Fruit fly (Drosophila melanogaster) whole organism, embryonic: ENCODE measurements around the gene CG8419.

Source experiments
- Atf-2 ChIP-seq: fragments of 200-800 bp; sonication (Bioruptor generic); optimal IDR thresholded peaks from 2 replicates; lab custom pipeline; 2016; ENCODE audit warnings: missing biosample characterization, missing genetic modification characterization
- C15 ChIP-seq: fragments of 200-800 bp; sonication (Bioruptor generic); IDR thresholded peaks from 3 replicates; pipeline ENCODE4 v1.3.6; 2022; ENCODE audit warnings: missing biosample characterization, missing genetic modification characterization
- CG10366 ChIP-seq: fragments of 200-800 bp; sonication (Bioruptor generic); IDR thresholded peaks from 2 replicates; pipeline ENCODE4 v1.3.6; 2022; ENCODE audit warnings: missing biosample characterization, missing genetic modification characterization
- CG10654 ChIP-seq: fragments of 200-800 bp; sonication (Bioruptor generic); optimal IDR thresholded peaks from 2 replicates; lab custom pipeline; 2016; ENCODE audit warnings: missing biosample characterization, missing genetic modification characterization
- CG11695 ChIP-seq: fragments of 200-800 bp; sonication (Bioruptor generic); IDR thresholded peaks from 3 replicates; pipeline ENCODE4 v1.3.6; 2022; ENCODE audit warnings: missing biosample characterization, missing genetic modification characterization
- CG13123 ChIP-seq: fragments of 200-800 bp; sonication (Bioruptor generic); optimal IDR thresholded peaks from 2 replicates; lab custom pipeline; 2016; ENCODE audit warnings: missing biosample characterization, missing genetic modification characterization
- CG14441 ChIP-seq: fragments of 200-800 bp; sonication (Bioruptor generic); IDR thresholded peaks from 2 replicates; pipeline ENCODE4 v1.3.6; 2022; ENCODE audit warnings: missing biosample characterization, missing genetic modification characterization
- CG14965 ChIP-seq: fragments of 200-800 bp; sonication (Bioruptor generic); optimal IDR thresholded peaks from 2 replicates; lab custom pipeline; 2016; ENCODE audit warnings: missing biosample characterization, missing genetic modification characterization, borderline replicate concordance
- CG15601 ChIP-seq: fragments of 200-800 bp; sonication (Bioruptor generic); optimal IDR thresholded peaks from 3 replicates; lab custom pipeline; 2019; ENCODE audit warnings: missing biosample characterization, mild to moderate bottlenecking, missing genetic modification characterization, moderate library complexity
- CG1602 ChIP-seq: fragments of 200-800 bp; sonication (Bioruptor generic); optimal IDR thresholded peaks from 3 replicates; lab custom pipeline; 2016; ENCODE audit warnings: missing biosample characterization, missing genetic modification characterization
- CG17568 ChIP-seq: fragments of 200-800 bp; sonication (Bioruptor generic); optimal IDR thresholded peaks from 2 replicates; lab custom pipeline; 2018; ENCODE audit warnings: missing biosample characterization, mild to moderate bottlenecking, missing genetic modification characterization, moderate library complexity
- CG17612 ChIP-seq: fragments of 200-800 bp; sonication (Bioruptor generic); IDR thresholded peaks from 2 replicates; pipeline ENCODE4 v1.3.6; 2022; ENCODE audit warnings: missing biosample characterization, missing genetic modification characterization
- CG1832 ChIP-seq: fragments of 200-800 bp; sonication (Bioruptor generic); optimal IDR thresholded peaks from 2 replicates; lab custom pipeline; 2017; ENCODE audit warnings: missing biosample characterization, mild to moderate bottlenecking, missing genetic modification characterization, inconsistent platforms
- CG18764 ChIP-seq: fragments of 200-800 bp; sonication (Bioruptor generic); optimal IDR thresholded peaks from 3 replicates; lab custom pipeline; 2016; ENCODE audit warnings: missing biosample characterization, missing genetic modification characterization
- CG33213 ChIP-seq: fragments of 200-800 bp; sonication (Bioruptor generic); optimal IDR thresholded peaks from 3 replicates; lab custom pipeline; 2016; ENCODE audit warnings: missing biosample characterization, missing genetic modification characterization
- CG3838 ChIP-seq: fragments of 200-800 bp; sonication (Bioruptor generic); optimal IDR thresholded peaks from 3 replicates; lab custom pipeline; 2016; ENCODE audit warnings: missing biosample characterization, missing genetic modification characterization
- CG6254 ChIP-seq: fragments of 200-800 bp; sonication (Bioruptor generic); optimal IDR thresholded peaks from 3 replicates; lab custom pipeline; 2017; ENCODE audit warnings: mild to moderate bottlenecking, missing biosample characterization, missing genetic modification reagents, missing genetic modification characterization
- CG7963 ChIP-seq: fragments of 200-800 bp; sonication (Bioruptor generic); IDR thresholded peaks from 3 replicates; pipeline ENCODE4 v1.3.6; 2022; ENCODE audit warnings: missing biosample characterization, missing genetic modification characterization; ENCODE audit not compliant: partially characterized antibody
- CG8388 ChIP-seq: fragments of 200-800 bp; sonication (Bioruptor generic); optimal IDR thresholded peaks from 2 replicates; lab custom pipeline; 2019; ENCODE audit warnings: missing biosample characterization, mild to moderate bottlenecking, missing genetic modification characterization, moderate library complexity
- CG9817 ChIP-seq: fragments of 200-800 bp; sonication (Bioruptor generic); optimal IDR thresholded peaks from 2 replicates; lab custom pipeline; 2018; ENCODE audit warnings: missing biosample characterization, mild to moderate bottlenecking, missing genetic modification characterization, moderate library complexity
- CHES-1-like ChIP-seq: fragments of 200-800 bp; sonication (Bioruptor generic); optimal IDR thresholded peaks from 2 replicates; lab custom pipeline; 2016; ENCODE audit warnings: missing biosample characterization, missing genetic modification characterization
- Dbx ChIP-seq: fragments of 200-800 bp; sonication (Bioruptor generic); IDR thresholded peaks from 3 replicates; pipeline ENCODE4 v1.3.6; 2022; ENCODE audit warnings: missing biosample characterization, missing genetic modification characterization
- Dek ChIP-seq: fragments of 200-800 bp; sonication (Bioruptor generic); optimal IDR thresholded peaks from 3 replicates; lab custom pipeline; 2019; ENCODE audit warnings: missing biosample characterization, mild to moderate bottlenecking, missing genetic modification characterization, moderate library complexity
- Dip2 ChIP-seq: fragments of 200-800 bp; sonication (Bioruptor generic); IDR thresholded peaks from 2 replicates; pipeline ENCODE4 v1.3.6; 2022; ENCODE audit warnings: missing biosample characterization, missing genetic modification characterization
- ERR ChIP-seq: fragments of 200-800 bp; sonication (Bioruptor generic); optimal IDR thresholded peaks from 2 replicates; lab custom pipeline; 2016; ENCODE audit warnings: missing biosample characterization, missing genetic modification characterization
- Hr3 ChIP-seq: fragments of 200-800 bp; sonication (Bioruptor generic); optimal IDR thresholded peaks from 3 replicates; lab custom pipeline; 2016; ENCODE audit warnings: missing biosample characterization, missing genetic modification characterization
- MESR4 ChIP-seq: fragments of 200-800 bp; sonication (Bioruptor generic); optimal IDR thresholded peaks from 2 replicates; lab custom pipeline; 2018; ENCODE audit warnings: missing biosample characterization, mild to moderate bottlenecking, missing genetic modification characterization, moderate library complexity
- MTF-1 ChIP-seq: fragments of 200-800 bp; sonication (Bioruptor generic); optimal IDR thresholded peaks from 2 replicates; lab custom pipeline; 2018; ENCODE audit warnings: missing biosample characterization, mild to moderate bottlenecking, missing genetic modification characterization, borderline replicate concordance
- NK7.1 ChIP-seq: fragments of 200-800 bp; sonication (Bioruptor generic); optimal IDR thresholded peaks from 3 replicates; lab custom pipeline; 2016; ENCODE audit warnings: missing biosample characterization, missing genetic modification characterization
- Nf-YA ChIP-seq: fragments of 200-800 bp; sonication (Bioruptor generic); IDR thresholded peaks from 2 replicates; pipeline ENCODE4 v1.3.6; 2022; ENCODE audit warnings: missing biosample characterization, missing genetic modification characterization
- Taf1 ChIP-seq: fragments of 200-800 bp; sonication (Bioruptor generic); IDR thresholded peaks from 2 replicates; pipeline ENCODE4 v1.3.6; 2022; ENCODE audit warnings: missing biosample characterization, missing genetic modification characterization
- Xrp1 ChIP-seq: fragments of 200-800 bp; sonication (Bioruptor generic); IDR thresholded peaks from 2 replicates; pipeline ENCODE4 v1.3.6; 2022; ENCODE audit warnings: missing biosample characterization, missing genetic modification characterization
- ato ChIP-seq: fragments of 200-800 bp; sonication (Bioruptor generic); IDR thresholded peaks from 2 replicates; pipeline ENCODE4 v1.3.6; 2022; ENCODE audit warnings: missing biosample characterization, missing genetic modification characterization; ENCODE audit not compliant: partially characterized antibody
- bab2 ChIP-seq: fragments of 200-800 bp; sonication (Bioruptor generic); optimal IDR thresholded peaks from 2 replicates; lab custom pipeline; 2016; ENCODE audit warnings: missing biosample characterization, missing genetic modification characterization
- bsh ChIP-seq, 2 experiments: fragments of 200-800 bp; sonication (Bioruptor generic); optimal IDR thresholded peaks; 2 replicates each; lab custom pipeline; 2017 to 2018; ENCODE audit warnings: mild to moderate bottlenecking in 2 of 2, missing biosample characterization in 2 of 2, missing genetic modification characterization in 2 of 2, moderate library complexity in 1 of 2
- cato ChIP-seq: fragments of 200-800 bp; sonication (Bioruptor generic); optimal IDR thresholded peaks from 2 replicates; lab custom pipeline; 2016; ENCODE audit warnings: missing biosample characterization, missing genetic modification characterization, borderline replicate concordance
- danr ChIP-seq: fragments of 200-800 bp; sonication (Bioruptor generic); IDR thresholded peaks from 2 replicates; pipeline ENCODE4 v1.3.6; 2022; ENCODE audit warnings: missing biosample characterization, missing genetic modification characterization
- dmrt11E ChIP-seq: fragments of 200-800 bp; sonication (Bioruptor generic); optimal IDR thresholded peaks from 3 replicates; lab custom pipeline; 2018; ENCODE audit warnings: missing biosample characterization, mild to moderate bottlenecking, missing genetic modification characterization, moderate library complexity
- ems ChIP-seq: fragments of 200-800 bp; sonication (Bioruptor generic); optimal IDR thresholded peaks from 3 replicates; lab custom pipeline; 2016; ENCODE audit warnings: missing biosample characterization, missing genetic modification characterization
- gem ChIP-seq: fragments of 200-800 bp; sonication (Bioruptor generic); optimal IDR thresholded peaks from 2 replicates; lab custom pipeline; 2019; ENCODE audit warnings: missing biosample characterization, mild to moderate bottlenecking, missing genetic modification characterization, moderate library complexity
- lov ChIP-seq, 2 experiments: fragments of 200-800 bp in 1 of 2; fragments of >200 bp in 1 of 2; sonication (Bioruptor generic) in 1 of 2; IDR thresholded peaks in 1 of 2; optimal IDR thresholded peaks in 1 of 2; 2 replicates in 1 of 2; 3 replicates in 1 of 2; pipeline versions ENCODE4 v1.3.6 to Lab custom; 2017 to 2022; ENCODE audit warnings: missing biosample characterization in 1 of 2, missing genetic modification characterization in 1 of 2
- pnt ChIP-seq: fragments of 200-800 bp; sonication (Bioruptor generic); optimal IDR thresholded peaks from 3 replicates; lab custom pipeline; 2016; ENCODE audit warnings: missing biosample characterization, missing genetic modification characterization
- schlank ChIP-seq: fragments of 200-800 bp; sonication (Bioruptor generic); optimal IDR thresholded peaks from 2 replicates; lab custom pipeline; 2018; ENCODE audit warnings: missing biosample characterization, mild to moderate bottlenecking, missing genetic modification characterization
- sim ChIP-seq: fragments of 200-800 bp; sonication (Bioruptor generic); IDR thresholded peaks from 2 replicates; pipeline ENCODE4 v1.3.6; 2022; ENCODE audit warnings: missing biosample characterization, missing genetic modification characterization
- sqz ChIP-seq: fragments of 200-800 bp; sonication (Bioruptor generic); optimal IDR thresholded peaks from 3 replicates; lab custom pipeline; 2018; ENCODE audit warnings: missing biosample characterization, mild to moderate bottlenecking, missing genetic modification characterization
- tio ChIP-seq: fragments of 200-800 bp; sonication (Bioruptor generic); optimal IDR thresholded peaks from 2 replicates; lab custom pipeline; 2017; ENCODE audit warnings: missing biosample characterization, missing genetic modification characterization, inconsistent platforms
- trem ChIP-seq: fragments of 200-800 bp; optimal IDR thresholded peaks from 3 replicates; lab custom pipeline; 2019; ENCODE audit warnings: missing biosample characterization, mild to moderate bottlenecking, missing genetic modification characterization, moderate library complexity
- trh ChIP-seq: fragments of 200-800 bp; sonication (Bioruptor generic); optimal IDR thresholded peaks from 2 replicates; lab custom pipeline; 2016; ENCODE audit warnings: missing biosample characterization, missing genetic modification characterization
- wek ChIP-seq: fragments of 200-800 bp; sonication (Bioruptor generic); optimal IDR thresholded peaks from 3 replicates; lab custom pipeline; 2018; ENCODE audit warnings: missing biosample characterization, mild to moderate bottlenecking, missing genetic modification characterization, moderate library complexity
- zen ChIP-seq: fragments of 200-800 bp; sonication (Bioruptor generic); optimal IDR thresholded peaks from 3 replicates; lab custom pipeline; 2018; ENCODE audit warnings: missing biosample characterization, mild to moderate bottlenecking, missing genetic modification characterization, moderate library complexity

Gene CG8419

dm6 chr2L:8229628-8230027, 23.7 kb downstream of the CG8419 start (continued):
- TF ChIP-seq sqz (GFP tag; lab: Kevin White, UChicago) = no peak
- no peak for TF ChIP-seq MTF-1 (GFP tag; lab: Kevin White, UChicago)
- TF ChIP-seq CG14965 (GFP tag; lab: Kevin White, UChicago) = no peak
- TF ChIP-seq C15 (GFP tag; lab: Robert Waterston, UW) = no peak
- no peak for TF ChIP-seq CG13123 (GFP tag; lab: Kevin White, UChicago)
- TF ChIP-seq cato (GFP tag; lab: Kevin White, UChicago) = no peak
- peak; percentile 7 for TF ChIP-seq CG8388 (GFP tag; lab: Kevin White, UChicago)
- no peak for TF ChIP-seq bab2 (GFP tag; lab: Kevin White, UChicago)
- peak; percentile 47 for TF ChIP-seq dmrt11E (tag; lab: Kevin White, UChicago)
- 0 out of 2 replicates have a peak, but pooled peaks have one; percentile 20 for TF ChIP-seq sim (GFP tag; lab: Robert Waterston, UW)
- TF ChIP-seq lov (optimal IDR thresholded peaks at IDR 0.05; lab: Kevin White, UChicago) = no peak
- TF ChIP-seq lov (GFP tag; IDR thresholded peaks at IDR 0.05; lab: Robert Waterston, UW) = no peak
- TF ChIP-seq NK7.1 = no peak
- TF ChIP-seq CG17612 (GFP tag; lab: Robert Waterston, UW) = no peak
- no peak for TF ChIP-seq CG7963 (GFP tag; lab: Robert Waterston, UW)
- TF ChIP-seq CG18764 = no peak
- TF ChIP-seq Dek = no peak
- 0 out of 3 replicates have a peak, but pooled peaks have one; percentile 20 for TF ChIP-seq Dbx (GFP tag; lab: Robert Waterston, UW)
- TF ChIP-seq danr (GFP tag; lab: Robert Waterston, UW) = no peak
- TF ChIP-seq Taf1 (GFP tag; lab: Robert Waterston, UW) = no peak
- peak; percentile 31 for TF ChIP-seq CG1602 (GFP tag; lab: Kevin White, UChicago)
- TF ChIP-seq CG15601 (tag; lab: Kevin White, UChicago) = no peak
- no peak for TF ChIP-seq tio (GFP tag; lab: Kevin White, UChicago)
- peak; percentile 19 for TF ChIP-seq Atf-2 (GFP tag; lab: Kevin White, UChicago)
- no peak for TF ChIP-seq CG9817 (tag; lab: Kevin White, UChicago)
- TF ChIP-seq pnt (GFP tag; lab: Kevin White, UChicago) = peak; percentile 14
- peak; percentile 31; the same call in 1 of the 2 replicates for TF ChIP-seq CG10366
- no peak for TF ChIP-seq MESR4 (GFP tag; lab: Kevin White, UChicago)
- peak; percentile 44; the same call in 1 of the 3 replicates for TF ChIP-seq CG11695 (GFP tag; lab: Robert Waterston, UW)
- no peak for TF ChIP-seq CG10654
- no peak for TF ChIP-seq ato (GFP tag; lab: Robert Waterston, UW)
- peak; percentile 56 for TF ChIP-seq gem (tag; lab: Kevin White, UChicago)
- no peak for TF ChIP-seq CG1832 (GFP tag; lab: Kevin White, UChicago)
- TF ChIP-seq schlank (tag; lab: Kevin White, UChicago) = no peak
- peak; percentile 3 for TF ChIP-seq CG6254 (GFP tag; lab: Kevin White, UChicago)
- no peak for TF ChIP-seq CG3838 (GFP tag; lab: Kevin White, UChicago)
- peak in 1 of 2 experiments; percentile 15 for TF ChIP-seq bsh (GFP tag; optimal IDR thresholded peaks at IDR 0.05; lab: Kevin White, UChicago)
- no peak for TF ChIP-seq CG33213
- TF ChIP-seq trh (GFP tag; lab: Kevin White, UChicago) = no peak
- no peak for TF ChIP-seq trem (tag; lab: Kevin White, UChicago)
- TF ChIP-seq CHES-1-like = no peak
- TF ChIP-seq Xrp1 (GFP tag; lab: Robert Waterston, UW) = peak; percentile 71; the same call in 1 of the 2 replicates
- TF ChIP-seq zen (tag; lab: Kevin White, UChicago) = no peak
- no peak for TF ChIP-seq ERR (GFP tag; lab: Kevin White, UChicago)
- TF ChIP-seq ems (GFP tag; lab: Kevin White, UChicago) = peak; percentile 18
- 0 out of 2 replicates have a peak, but pooled peaks have one; percentile 10 for TF ChIP-seq CG14441 (GFP tag; lab: Robert Waterston, UW)
- no peak for TF ChIP-seq wek (GFP tag; lab: Kevin White, UChicago)
- TF ChIP-seq Dip2 (GFP tag; lab: Robert Waterston, UW) = no peak
- no peak for TF ChIP-seq Hr3
- no peak for TF ChIP-seq CG17568 (GFP tag; lab: Kevin White, UChicago)
- no peak for TF ChIP-seq Nf-YA
